Fruit fly (Drosophila melanogaster) whole organism, embryonic: ENCODE data around the gene CG34248.

Experiments
- CoRest ChIP-seq: fragments of 200-800 bp; sonication (Bioruptor generic); optimal IDR thresholded peaks from 3 replicates; lab custom pipeline; 2018; ENCODE audit warnings: missing biosample characterization, mild to moderate bottlenecking, missing genetic modification characterization, moderate library complexity
- Ssrp ChIP-seq: fragments of 200-800 bp; sonication (Bioruptor generic); optimal IDR thresholded peaks from 2 replicates; lab custom pipeline; 2018; ENCODE audit warnings: missing biosample characterization, mild to moderate bottlenecking, missing genetic modification characterization, moderate library complexity
- hb ChIP-seq: fragments of 200-800 bp; sonication (Bioruptor generic); IDR thresholded peaks from 3 replicates; pipeline ENCODE4 v1.3.6; 2022; ENCODE audit warnings: missing biosample characterization, missing genetic modification characterization; ENCODE audit not compliant: partially characterized antibody

dm6 chr3L:16252255-16252654 is 18.4 kb downstream of the CG34248 start, which contains the start of gene CG13055:
- TF ChIP-seq hb (GFP tag; lab: Robert Waterston, UW) (no peak), CoRest (tag; lab: Kevin White, UChicago) (no peak), Ssrp (tag; lab: Kevin White, UChicago) (no peak)
